Fruit fly (Drosophila melanogaster) S2 (cell line): ENCODE measurements around the gene Eip93F.

Experiments used
- CG8478 ChIP-seq: fragments of >200 bp; optimal IDR thresholded peaks from 2 replicates; lab custom pipeline; 2018
- CTCF ChIP-seq, 2 experiments: fragments of >200 bp; optimal IDR thresholded peaks; 2 replicates each; lab custom pipeline; 2018

DNA sequence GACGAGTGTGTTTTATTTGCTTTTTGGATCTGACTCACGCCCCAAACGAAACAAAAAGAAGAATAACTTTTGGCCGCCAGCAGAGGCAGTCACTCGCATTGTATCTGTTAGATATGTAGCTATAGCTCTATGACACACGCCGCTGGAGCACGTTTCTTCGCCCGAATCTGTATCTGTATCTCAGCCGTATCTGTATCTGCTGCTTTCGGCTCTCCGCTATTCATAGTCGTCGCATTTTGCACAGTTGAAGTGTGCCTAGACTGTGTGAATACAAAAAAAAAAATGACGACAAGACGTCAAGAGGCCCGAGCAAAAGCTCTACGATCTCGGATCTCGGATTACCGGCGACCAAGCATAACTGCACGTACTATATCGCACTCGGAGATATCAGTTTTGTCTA, 97.8 kb downstream of the Eip93F start:
- TF ChIP-seq CTCF (optimal IDR thresholded peaks at IDR 0.05; lab: Kevin White, UChicago) (no peak), CG8478 (no peak)
